Worm (Caenorhabditis elegans): ENCODE results near the gene best-24.

The best-24 gene

DNA sequence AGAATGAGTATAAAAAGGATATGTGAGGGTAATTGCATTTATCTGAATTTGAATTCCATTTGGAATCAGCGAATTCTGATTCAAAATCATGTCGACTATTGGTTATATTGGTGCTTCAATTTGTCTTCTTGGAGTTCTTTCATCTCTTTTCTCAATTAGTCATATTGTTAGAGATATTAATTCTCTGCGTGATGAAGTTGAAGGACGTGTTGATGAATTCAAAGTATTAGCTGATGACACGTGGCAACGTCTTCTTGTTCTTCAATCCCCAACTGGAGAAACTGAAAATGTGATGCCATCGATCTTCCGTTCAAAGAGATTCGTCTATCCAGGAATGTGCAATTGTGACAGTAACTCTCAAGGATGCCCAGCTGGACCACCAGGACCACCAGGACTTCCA is 48.0 kb downstream of the best-24 start, which contains the start of gene col-90:
TSS of gene col-90 (plus strand) at position 37 of the 400 bp plus-strand sequence.
- TF ChIP-seq ama-1 (optimal IDR thresholded peaks at IDR 0.05) (peak; percentile 59), F13H6.1 (tag; optimal IDR thresholded peaks at IDR 0.05) (no peak), peb-1 (tag; optimal IDR thresholded peaks at IDR 0.05) (no peak), nhr-11 (tag; optimal IDR thresholded peaks at IDR 0.05) (no peak), nhr-6 (tag; optimal IDR thresholded peaks at IDR 0.05) (no peak)

DNA sequence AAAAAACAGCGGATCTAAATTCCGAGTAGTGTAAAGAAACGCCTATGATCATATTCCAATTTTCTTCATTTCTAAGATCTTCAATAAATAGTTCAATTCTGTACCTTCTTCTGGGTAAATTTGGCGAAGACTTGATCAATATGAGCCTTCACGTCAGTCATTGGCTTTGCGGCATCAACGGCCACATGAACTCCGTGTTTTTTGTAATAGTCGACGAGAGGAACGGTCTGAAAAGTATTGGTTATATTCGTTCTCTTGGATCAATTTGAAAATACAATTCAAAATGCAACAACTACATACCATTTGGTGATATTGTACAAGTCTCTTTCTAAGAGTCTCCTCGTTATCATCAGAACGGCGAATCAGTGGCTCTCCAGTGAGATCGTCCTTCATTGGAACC is 49.6 kb downstream of the best-24 start:
- TF ChIP-seq ama-1 (optimal IDR thresholded peaks at IDR 0.05): peak; percentile 76
- TF ChIP-seq nhr-237 (tag; optimal IDR thresholded peaks at IDR 0.05): no peak
- no peak for TF ChIP-seq nhr-77 (tag; optimal IDR thresholded peaks at IDR 0.05)

DNA sequence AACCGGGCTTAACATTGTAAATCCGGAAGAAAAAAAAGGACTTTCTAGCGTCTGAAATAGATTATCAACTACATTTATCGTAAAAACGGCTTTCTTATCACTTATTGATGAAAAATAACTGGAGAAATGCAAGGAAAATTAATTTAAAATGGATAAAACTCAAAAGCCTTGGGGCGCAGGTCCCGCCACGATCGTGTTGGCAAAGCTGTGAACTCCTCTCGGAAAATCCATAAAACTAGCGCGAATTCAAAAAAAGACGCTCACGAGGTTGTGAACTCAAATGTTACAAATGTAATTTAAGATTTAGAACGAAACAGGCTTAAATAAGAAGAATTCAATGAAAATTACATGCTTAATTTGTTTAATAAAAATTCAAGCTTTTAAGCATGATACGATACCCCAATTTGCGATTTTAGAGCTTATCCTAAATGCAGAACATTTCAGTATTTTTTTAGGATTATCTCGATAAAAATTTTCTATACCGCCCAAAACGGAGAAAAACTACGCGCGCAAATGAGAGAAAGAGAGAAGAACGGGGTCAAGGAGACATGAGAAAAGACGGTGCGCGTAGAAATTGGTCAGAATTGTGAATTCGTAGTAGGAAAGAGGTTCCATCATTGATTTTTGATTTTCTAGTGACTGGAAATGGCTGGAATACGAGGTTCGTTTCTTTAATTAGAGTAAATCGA is 51.4 kb downstream of the best-24 start, which contains the start of gene C29E4.15:
TSS of gene C29E4.15 (plus strand) at position 547 of the 689 bp plus-strand sequence.
- peak; percentile 60 for TF ChIP-seq gmeb-1 (tag; optimal IDR thresholded peaks at IDR 0.05)
- TF ChIP-seq lin-39 (tag; optimal IDR thresholded peaks at IDR 0.05): no peak
- TF ChIP-seq nhr-129 (tag; optimal IDR thresholded peaks at IDR 0.05): peak; percentile 6
- peak; percentile 83 for TF ChIP-seq unc-55 (GFP tag; optimal IDR thresholded peaks at IDR 0.05)
- TF ChIP-seq crh-2 (tag; optimal IDR thresholded peaks at IDR 0.05): peak; percentile 87
- peak; percentile 15 for TF ChIP-seq F13H6.1 (tag; optimal IDR thresholded peaks at IDR 0.05)
- no peak for TF ChIP-seq mdl-1 (tag; optimal IDR thresholded peaks at IDR 0.05)
- no peak for TF ChIP-seq alr-1 (tag; optimal IDR thresholded peaks at IDR 0.05)
- no peak for TF ChIP-seq elt-1 (tag; optimal IDR thresholded peaks at IDR 0.05)
- TF ChIP-seq aly-2 (tag; optimal IDR thresholded peaks at IDR 0.05): no peak
- TF ChIP-seq C34F6.9 (tag; optimal IDR thresholded peaks at IDR 0.05): peak; percentile 63
- TF ChIP-seq lsy-2 (tag; optimal IDR thresholded peaks at IDR 0.05): peak; percentile 27 to 80
- no peak for TF ChIP-seq fos-1 (tag; optimal IDR thresholded peaks at IDR 0.05)
- TF ChIP-seq mab-5 (tag; optimal IDR thresholded peaks at IDR 0.05): no peak
- no peak for TF ChIP-seq nhr-11 (tag; optimal IDR thresholded peaks at IDR 0.05)
- no peak for TF ChIP-seq ZK546.5 (tag; optimal IDR thresholded peaks at IDR 0.05)
- no peak for TF ChIP-seq sem-4 (tag; optimal IDR thresholded peaks at IDR 0.05)

DNA sequence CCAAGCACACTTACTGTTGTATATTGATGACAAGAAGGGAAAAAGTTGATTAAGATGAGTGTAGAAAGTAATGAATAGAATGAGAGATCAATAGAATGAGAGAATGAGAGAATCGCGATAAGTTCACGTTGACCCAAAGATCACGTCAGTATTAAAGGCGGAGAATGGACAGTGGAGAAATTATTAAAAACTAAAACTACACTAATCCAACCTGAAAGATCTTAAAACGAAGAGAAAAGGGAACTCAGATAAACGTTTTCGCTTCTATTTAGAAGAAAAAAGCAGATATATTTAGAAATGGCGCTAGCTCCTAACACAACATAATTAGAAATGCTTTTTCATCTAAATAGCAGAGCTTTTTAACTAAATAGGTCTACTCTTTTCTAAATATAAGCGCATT is 52.4 kb downstream of the best-24 start, which contains the start of gene let-754:
TSS of gene let-754 (minus strand) at position 101 of the 400 bp plus-strand sequence.
- TF ChIP-seq sem-4 (tag; optimal IDR thresholded peaks at IDR 0.05) (no peak), lin-11 (tag; optimal IDR thresholded peaks at IDR 0.05) (no peak), nhr-23 (tag; optimal IDR thresholded peaks at IDR 0.05) (no peak), elt-3 (tag; optimal IDR thresholded peaks at IDR 0.05) (no peak), ZK546.5 (tag; optimal IDR thresholded peaks at IDR 0.05) (no peak), elt-1 (tag; optimal IDR thresholded peaks at IDR 0.05) (no peak), snpc-4 (tag; optimal IDR thresholded peaks at IDR 0.05) (no peak), sma-3 (GFP tag; optimal IDR thresholded peaks at IDR 0.05) (no peak), lin-13 (GFP tag; optimal IDR thresholded peaks at IDR 0.05) (no peak), alr-1 (tag; optimal IDR thresholded peaks at IDR 0.05) (no peak), nhr-11 (tag; optimal IDR thresholded peaks at IDR 0.05) (no peak), egl-27 (tag; optimal IDR thresholded peaks at IDR 0.05) (no peak), blmp-1 (tag; optimal IDR thresholded peaks at IDR 0.05; ENCODE audit: insufficient read depth) (no peak), Y55F3AM.14 (GFP tag; optimal IDR thresholded peaks at IDR 0.05) (no peak), ceh-82 (tag; optimal IDR thresholded peaks at IDR 0.05) (no peak)

Data from whole organism, L2 larva.